Fruit fly (Drosophila melanogaster): ENCODE measurements around the gene Spt3.

- TF ChIP-seq CG33017 (tag; optimal IDR thresholded peaks at IDR 0.05), result no peak
- TF ChIP-seq kay (GFP tag; ENCODE audit: borderline replicate concordance), result no peak
- TF ChIP-seq bab1 (GFP tag; optimal IDR thresholded peaks at IDR 0.05), result no peak
- TF ChIP-seq CG14711 (tag; optimal IDR thresholded peaks at IDR 0.05), result no peak
- TF ChIP-seq Crg-1 (GFP tag; optimal IDR thresholded peaks at IDR 0.05), result no peak
- no peak for TF ChIP-seq CG7045 (GFP tag; optimal IDR thresholded peaks at IDR 0.05)
- TF ChIP-seq Clk (GFP tag; optimal IDR thresholded peaks at IDR 0.05), result no peak
These were observed 27.8 kb upstream of the Spt3 start for dm6 chr3R:11989206-11989605.

Data from whole organism, adult.